Fruit fly (Drosophila melanogaster) Kc167 (cell line): ENCODE measurements around the gene CG6770.

Experiments
- Myc ChIP-seq: fragments of >200 bp; optimal IDR thresholded peaks from 2 replicates; lab custom pipeline; 2017; ENCODE audit warnings: missing external identifiers
- Sin3A ChIP-seq: fragments of >200 bp; optimal IDR thresholded peaks from 2 replicates; lab custom pipeline; 2018; ENCODE audit warnings: missing external identifiers
- h ChIP-seq: fragments of >200 bp; optimal IDR thresholded peaks from 3 replicates; lab custom pipeline; 2018; ENCODE audit warnings: missing external identifiers
- insv ChIP-seq: fragments of >200 bp; optimal IDR thresholded peaks from 3 replicates; lab custom pipeline; 2018; ENCODE audit warnings: missing external identifiers
- psq ChIP-seq: fragments of >200 bp; optimal IDR thresholded peaks from 2 replicates; lab custom pipeline; 2017; ENCODE audit warnings: missing external identifiers
- ttk ChIP-seq: sonication (Bioruptor generic); optimal IDR thresholded peaks from 2 replicates; lab custom pipeline; 2017; ENCODE audit warnings: missing external identifiers

DNA sequence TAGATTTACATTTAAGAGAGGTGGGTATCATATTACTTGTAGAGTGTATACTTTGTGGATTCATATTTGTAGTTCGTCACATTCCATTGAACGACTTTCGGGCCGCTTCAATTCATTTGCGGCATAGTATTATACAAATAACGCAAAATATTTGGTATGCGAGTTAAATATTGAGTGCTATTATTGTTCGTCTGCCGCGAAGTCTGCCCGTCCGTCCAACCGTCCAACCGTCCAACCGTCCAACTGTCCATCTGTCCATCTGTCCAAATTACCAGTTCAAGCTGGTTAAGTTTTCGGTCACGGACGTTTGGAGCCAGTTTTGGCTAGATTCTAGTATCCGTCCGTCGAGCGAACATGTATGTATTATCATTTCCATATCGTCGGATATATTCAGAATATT, 21.8 kb downstream of the CG6770 start:
- no peak for TF ChIP-seq ttk (lab: Kevin White, UChicago)
- TF ChIP-seq insv (lab: Kevin White, UChicago), result no peak
- TF ChIP-seq Myc, result no peak
- no peak for TF ChIP-seq psq
- no peak for TF ChIP-seq h (lab: Kevin White, UChicago)
- TF ChIP-seq Sin3A (lab: Kevin White, UChicago), result no peak
